Worm (Caenorhabditis elegans): Measurements from ENCODE around the gene col-141.

col-141 gene

ce11 chrV:6829404-6829803, at the start of gene col-141:
col-141 (plus strand) TSS chrV:6829704.
- TF ChIP-seq lsy-27 (tag; optimal IDR thresholded peaks at IDR 0.05; ENCODE audit: borderline replicate concordance, insufficient read depth) (no peak), cebp-2 (GFP tag; IDR thresholded peaks at IDR 0.05) (no peak), akir-1 (GFP tag; optimal IDR thresholded peaks at IDR 0.05) (no peak), pbrm-1 (GFP tag; IDR thresholded peaks at IDR 0.05) (no peak), pha-4 (tag; optimal IDR thresholded peaks at IDR 0.05) (no peak), F52B5.7 (tag; optimal IDR thresholded peaks at IDR 0.05) (no peak), dpl-1 (GFP tag; optimal IDR thresholded peaks at IDR 0.05) (no peak), tbp1 (GFP tag; optimal IDR thresholded peaks at IDR 0.05) (no peak), lin-40 (tag; optimal IDR thresholded peaks at IDR 0.05) (no peak), K12H6.12 (tag; optimal IDR thresholded peaks at IDR 0.05) (no peak), snpc-1.1 (tag; optimal IDR thresholded peaks at IDR 0.05; ENCODE audit: insufficient read depth) (no peak), nhr-179 (tag; optimal IDR thresholded peaks at IDR 0.05) (no peak), die-1 (tag; optimal IDR thresholded peaks at IDR 0.05) (no peak), lsl-1 (GFP tag; optimal IDR thresholded peaks at IDR 0.05) (no peak), unc-62 (GFP tag; optimal IDR thresholded peaks at IDR 0.05) (no peak), bed-2 (GFP tag; IDR thresholded peaks at IDR 0.05) (no peak)

- TF ChIP-seq lsl-1 (GFP tag; optimal IDR thresholded peaks at IDR 0.05) (no peak), let-607 (tag; optimal IDR thresholded peaks at IDR 0.05) (no peak), Y95B8A.8 (GFP tag; IDR thresholded peaks at IDR 0.05) (no peak), madf-3 (GFP tag; IDR thresholded peaks at IDR 0.05) (no peak), nfyb-1 (GFP tag; IDR thresholded peaks at IDR 0.05) (no peak), C17E4.6 (GFP tag; IDR thresholded peaks at IDR 0.05) (no peak), ZK185.1 (tag; optimal IDR thresholded peaks at IDR 0.05; ENCODE audit: poor library complexity, severe bottlenecking) (no peak), T07F8.4 (tag; optimal IDR thresholded peaks at IDR 0.05) (no peak), bed-1 (GFP tag; IDR thresholded peaks at IDR 0.05) (no peak), F52B5.7 (tag; optimal IDR thresholded peaks at IDR 0.05) (no peak), athp-1 (tag; optimal IDR thresholded peaks at IDR 0.05) (no peak), rec-8 (tag; optimal IDR thresholded peaks at IDR 0.05) (no peak), attf-5 (GFP tag; optimal IDR thresholded peaks at IDR 0.05) (no peak), madf-8 (GFP tag; conservative IDR thresholded peaks at IDR 0.05) (no peak)
Observed at ce11 chrV:6780166-6780565, 49.3 kb upstream of the col-141 start, which contains the start of gene ZC404.15. ZC404.15 (plus strand) TSS chrV:6780466.

- TF ChIP-seq cebp-2 (GFP tag; IDR thresholded peaks at IDR 0.05): 0 out of 2 replicates have a peak, but pooled peaks have one; percentile 26
- TF ChIP-seq B0336.3 (GFP tag; IDR thresholded peaks at IDR 0.05): no peak
- no peak for TF ChIP-seq lag-1 (GFP tag; IDR thresholded peaks at IDR 0.05)
- TF ChIP-seq F23B12.7 (tag; optimal IDR thresholded peaks at IDR 0.05; ENCODE audit: insufficient read depth): no peak
- TF ChIP-seq somi-1 (GFP tag; optimal IDR thresholded peaks at IDR 0.05): no peak
Observed at ce11 chrV:6780676-6781075, 48.8 kb upstream of the col-141 start.

ce11 chrV:6782260-6782659, 47.2 kb upstream of the col-141 start:
- TF ChIP-seq Y53F4B.3 (GFP tag; IDR thresholded peaks at IDR 0.05) (no peak), lsl-1 (GFP tag; optimal IDR thresholded peaks at IDR 0.05) (peak; percentile 81), ets-4 (GFP tag; optimal IDR thresholded peaks at IDR 0.05) (no peak), nhr-120 (GFP tag; IDR thresholded peaks at IDR 0.05) (no peak), ceh-91 (GFP tag; IDR thresholded peaks at IDR 0.05) (peak; percentile 50; the same call in 1 of the 2 replicates), F33H1.4 (GFP tag; IDR thresholded peaks at IDR 0.05) (peak; percentile 60), mes-4 (tag; optimal IDR thresholded peaks at IDR 0.05) (no peak), Y67H2A.10 (GFP tag; conservative IDR thresholded peaks at IDR 0.05) (no peak), lin-35 (GFP tag; optimal IDR thresholded peaks at IDR 0.05) (no peak)
